Worm (Caenorhabditis elegans): Measurements from ENCODE around the gene rod-1.

DNA sequence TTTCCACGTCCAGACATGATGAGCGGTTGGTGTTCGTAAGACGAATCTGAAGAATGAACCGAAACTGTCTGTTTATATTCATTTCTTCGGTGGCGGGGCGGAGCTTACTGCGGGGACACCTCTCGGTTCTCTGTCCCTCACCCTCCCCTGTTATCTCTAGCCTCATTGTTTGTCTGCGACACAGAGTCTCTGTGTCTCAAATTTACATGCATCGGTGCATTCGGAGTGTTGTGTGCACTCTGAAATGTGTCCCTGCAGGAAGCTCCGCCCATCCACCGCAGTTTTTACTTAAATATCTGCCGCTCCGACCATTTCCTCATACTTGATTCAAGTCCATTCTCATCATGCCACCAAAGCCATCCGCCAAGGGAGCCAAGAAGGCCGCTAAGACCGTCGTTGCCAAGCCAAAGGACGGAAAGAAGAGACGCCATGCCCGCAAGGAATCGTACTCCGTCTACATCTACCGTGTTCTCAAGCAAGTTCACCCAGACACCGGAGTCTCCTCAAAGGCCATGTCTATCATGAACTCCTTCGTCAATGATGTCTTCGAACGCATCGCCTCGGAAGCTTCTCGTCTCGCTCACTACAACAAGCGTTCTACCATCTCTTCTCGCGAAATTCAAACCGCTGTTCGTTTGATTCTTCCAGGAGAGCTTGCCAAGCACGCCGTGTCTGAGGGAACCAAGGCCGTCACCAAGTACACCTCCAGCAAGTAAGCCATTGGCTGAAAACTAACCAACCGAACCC, 8.1 kb downstream of the rod-1 start, which contains the start of the genes his-61 and his-62:
- TF ChIP-seq pha-2 (tag; optimal IDR thresholded peaks at IDR 0.05) (no peak), ceh-45 (GFP tag; IDR thresholded peaks at IDR 0.05) (peak; percentile 66; the same call in 1 of the 2 replicates), K09A11.1 (tag; optimal IDR thresholded peaks at IDR 0.05; ENCODE audit: insufficient read depth) (no peak), nhr-11 (tag; optimal IDR thresholded peaks at IDR 0.05) (no peak), ceh-22 (tag; optimal IDR thresholded peaks at IDR 0.05) (no peak), lim-6 (tag; optimal IDR thresholded peaks at IDR 0.05) (no peak), fkh-10 (GFP tag; optimal IDR thresholded peaks at IDR 0.05) (no peak), tbx-2 (tag; optimal IDR thresholded peaks at IDR 0.05) (peak; percentile 88), pha-4 (tag; optimal IDR thresholded peaks at IDR 0.05) (no peak), dve-1 (tag; optimal IDR thresholded peaks at IDR 0.05) (peak; percentile 90)
